Fruit fly (Drosophila melanogaster): ENCODE measurements around the gene RpS4.

RpS4 gene

dm6 chr3L:13058429-13058828, 16.9 kb downstream of the RpS4 start:
- TF ChIP-seq CTCF (optimal IDR thresholded peaks at IDR 0.05) (no peak), CG8478 (optimal IDR thresholded peaks at IDR 0.05) (no peak)

dm6 chr3L:13061322-13061809, 19.8 kb downstream of the RpS4 start, which contains the start of the genes CG14115 and CG34428:
CG14115 (minus strand) TSS chr3L:13061422.
CG34428 (plus strand) TSS chr3L:13061759.
- TF ChIP-seq CTCF (optimal IDR thresholded peaks at IDR 0.05) (no peak), CG8478 (optimal IDR thresholded peaks at IDR 0.05) (no peak)

dm6 chr3L:13062746-13063145, 21.2 kb downstream of the RpS4 start, which contains the start of gene CG34429:
CG34429 (plus strand) TSS chr3L:13063046.
- TF ChIP-seq CTCF (optimal IDR thresholded peaks at IDR 0.05) (no peak), CG8478 (optimal IDR thresholded peaks at IDR 0.05) (no peak)

dm6 chr3L:13064346-13064745, 22.8 kb downstream of the RpS4 start:
- no peak for TF ChIP-seq CG8478 (optimal IDR thresholded peaks at IDR 0.05)
- TF ChIP-seq CTCF (optimal IDR thresholded peaks at IDR 0.05): no peak

- TF ChIP-seq CTCF (optimal IDR thresholded peaks at IDR 0.05) (no peak), CG8478 (optimal IDR thresholded peaks at IDR 0.05) (no peak)
These were observed 23.4 kb downstream of the RpS4 start for dm6 chr3L:13064935-13065334.

dm6 chr3L:13065619-13066018, 24.1 kb downstream of the RpS4 start:
- TF ChIP-seq CG8478 (optimal IDR thresholded peaks at IDR 0.05) (no peak), CTCF (optimal IDR thresholded peaks at IDR 0.05) (no peak)

dm6 chr3L:13066220-13066619, 24.7 kb downstream of the RpS4 start:
- no peak for TF ChIP-seq CG8478 (optimal IDR thresholded peaks at IDR 0.05)
- no peak for TF ChIP-seq CTCF (optimal IDR thresholded peaks at IDR 0.05)

- TF ChIP-seq CTCF (optimal IDR thresholded peaks at IDR 0.05) (no peak), CG8478 (optimal IDR thresholded peaks at IDR 0.05) (no peak)
These were observed 26.7 kb downstream of the RpS4 start for dm6 chr3L:13068293-13068692.

dm6 chr3L:13074084-13074624, 32.6 kb downstream of the RpS4 start:
- no peak for TF ChIP-seq CG8478 (optimal IDR thresholded peaks at IDR 0.05)
- TF ChIP-seq CTCF (optimal IDR thresholded peaks at IDR 0.05): no peak

- TF ChIP-seq CG8478 (optimal IDR thresholded peaks at IDR 0.05) (no peak), CTCF (optimal IDR thresholded peaks at IDR 0.05) (no peak)
These were observed 35.8 kb downstream of the RpS4 start for dm6 chr3L:13077326-13077725.

- TF ChIP-seq CTCF (optimal IDR thresholded peaks at IDR 0.05): no peak
- no peak for TF ChIP-seq CG8478 (optimal IDR thresholded peaks at IDR 0.05)
These were observed 38.9 kb downstream of the RpS4 start for dm6 chr3L:13080418-13080817.

dm6 chr3L:13081284-13081937, 39.9 kb downstream of the RpS4 start:
- TF ChIP-seq CTCF (optimal IDR thresholded peaks at IDR 0.05) (no peak), CG8478 (optimal IDR thresholded peaks at IDR 0.05) (no peak)

- TF ChIP-seq CTCF (optimal IDR thresholded peaks at IDR 0.05) (no peak), CG8478 (optimal IDR thresholded peaks at IDR 0.05) (no peak)
These were observed 41.9 kb downstream of the RpS4 start for dm6 chr3L:13083432-13083831.

- no peak for TF ChIP-seq CG8478 (optimal IDR thresholded peaks at IDR 0.05)
- no peak for TF ChIP-seq CTCF (optimal IDR thresholded peaks at IDR 0.05)
These were observed 42.9 kb downstream of the RpS4 start for dm6 chr3L:13084477-13084876.

- no peak for TF ChIP-seq CTCF (optimal IDR thresholded peaks at IDR 0.05)
- no peak for TF ChIP-seq CG8478 (optimal IDR thresholded peaks at IDR 0.05)
These were observed 45.6 kb downstream of the RpS4 start, which contains the start of gene CG17300 for dm6 chr3L:13087189-13087588. CG17300 (minus strand) TSS chr3L:13087289.

dm6 chr3L:13089869-13090268, 48.3 kb downstream of the RpS4 start, which contains the start of gene CG11251:
CG11251 (minus strand) TSS chr3L:13089969.
- no peak for TF ChIP-seq CG8478 (optimal IDR thresholded peaks at IDR 0.05)
- TF ChIP-seq CTCF (optimal IDR thresholded peaks at IDR 0.05): no peak

Measured in S2 (cell line).